Fruit fly (Drosophila melanogaster): ENCODE results near the gene scat.

Gene scat

dm6 chr2L:9430992-9431602 is at the start of gene scat, which contains the start of gene FucTB:
Gene scat (plus strand): TSS chr2L:9431405.
Gene FucTB (minus strand): TSS chr2L:9431052.
- TF ChIP-seq Sin3A (optimal IDR thresholded peaks at IDR 0.05): no peak
- TF ChIP-seq h (optimal IDR thresholded peaks at IDR 0.05): no peak
- TF ChIP-seq ttk (optimal IDR thresholded peaks at IDR 0.05): no peak
- no peak for TF ChIP-seq psq (optimal IDR thresholded peaks at IDR 0.05)
- no peak for TF ChIP-seq insv (optimal IDR thresholded peaks at IDR 0.05)
- no peak for TF ChIP-seq Myc (optimal IDR thresholded peaks at IDR 0.05)

dm6 chr2L:9386270-9386669 is 44.9 kb upstream of the scat start:
- TF ChIP-seq ttk (optimal IDR thresholded peaks at IDR 0.05): no peak
- TF ChIP-seq insv (optimal IDR thresholded peaks at IDR 0.05): no peak
- no peak for TF ChIP-seq psq (optimal IDR thresholded peaks at IDR 0.05)
- no peak for TF ChIP-seq h (optimal IDR thresholded peaks at IDR 0.05)
- no peak for TF ChIP-seq Sin3A (optimal IDR thresholded peaks at IDR 0.05)
- TF ChIP-seq Myc (optimal IDR thresholded peaks at IDR 0.05): no peak

dm6 chr2L:9387240-9387672 is 43.9 kb upstream of the scat start, which contains the start of gene Aldh:
Gene Aldh (plus strand): TSS chr2L:9387389.
- TF ChIP-seq ttk (optimal IDR thresholded peaks at IDR 0.05): no peak
- TF ChIP-seq insv (optimal IDR thresholded peaks at IDR 0.05): no peak
- no peak for TF ChIP-seq Sin3A (optimal IDR thresholded peaks at IDR 0.05)
- TF ChIP-seq h (optimal IDR thresholded peaks at IDR 0.05): no peak
- no peak for TF ChIP-seq psq (optimal IDR thresholded peaks at IDR 0.05)
- no peak for TF ChIP-seq Myc (optimal IDR thresholded peaks at IDR 0.05)

dm6 chr2L:9388013-9388605 is 43.1 kb upstream of the scat start:
- no peak for TF ChIP-seq ttk (optimal IDR thresholded peaks at IDR 0.05)

- no peak for TF ChIP-seq ttk (optimal IDR thresholded peaks at IDR 0.05)
Measured at dm6 chr2L:9388924-9389765, 42.1 kb upstream of the scat start.

dm6 chr2L:9396396-9396795 is 34.8 kb upstream of the scat start:
- TF ChIP-seq Myc (optimal IDR thresholded peaks at IDR 0.05): no peak
- TF ChIP-seq insv (optimal IDR thresholded peaks at IDR 0.05): no peak
- no peak for TF ChIP-seq h (optimal IDR thresholded peaks at IDR 0.05)
- no peak for TF ChIP-seq ttk (optimal IDR thresholded peaks at IDR 0.05)
- no peak for TF ChIP-seq psq (optimal IDR thresholded peaks at IDR 0.05)
- TF ChIP-seq Sin3A (optimal IDR thresholded peaks at IDR 0.05): no peak

dm6 chr2L:9397888-9398287 is 33.3 kb upstream of the scat start, which contains the start of gene CG4438:
Gene CG4438 (minus strand): TSS chr2L:9397988.
- no peak for TF ChIP-seq psq (optimal IDR thresholded peaks at IDR 0.05)
- TF ChIP-seq h (optimal IDR thresholded peaks at IDR 0.05): no peak
- TF ChIP-seq Sin3A (optimal IDR thresholded peaks at IDR 0.05): no peak
- TF ChIP-seq insv (optimal IDR thresholded peaks at IDR 0.05): no peak

- TF ChIP-seq psq (optimal IDR thresholded peaks at IDR 0.05) (no peak), insv (optimal IDR thresholded peaks at IDR 0.05) (no peak), Myc (optimal IDR thresholded peaks at IDR 0.05) (no peak), ttk (optimal IDR thresholded peaks at IDR 0.05) (no peak), h (optimal IDR thresholded peaks at IDR 0.05) (no peak), Sin3A (optimal IDR thresholded peaks at IDR 0.05) (no peak)
Measured at dm6 chr2L:9400153-9400552, 31.1 kb upstream of the scat start.

dm6 chr2L:9415053-9415452 is 16.2 kb upstream of the scat start, which contains the start of gene Shawl:
Gene Shawl (minus strand): TSS chr2L:9415156.
- TF ChIP-seq Myc (optimal IDR thresholded peaks at IDR 0.05) (no peak), insv (optimal IDR thresholded peaks at IDR 0.05) (no peak), psq (optimal IDR thresholded peaks at IDR 0.05) (no peak), ttk (optimal IDR thresholded peaks at IDR 0.05) (no peak)

dm6 chr2L:9416244-9416758 is 14.9 kb upstream of the scat start, which contains the start of gene Mco1:
Gene Mco1 (plus strand): TSS chr2L:9416588.
- TF ChIP-seq Myc (optimal IDR thresholded peaks at IDR 0.05): no peak
- no peak for TF ChIP-seq Sin3A (optimal IDR thresholded peaks at IDR 0.05)

dm6 chr2L:9420660-9421059 is 10.5 kb upstream of the scat start:
- TF ChIP-seq Sin3A (optimal IDR thresholded peaks at IDR 0.05): no peak
- no peak for TF ChIP-seq h (optimal IDR thresholded peaks at IDR 0.05)
- TF ChIP-seq Myc (optimal IDR thresholded peaks at IDR 0.05): no peak
- no peak for TF ChIP-seq psq (optimal IDR thresholded peaks at IDR 0.05)
- TF ChIP-seq ttk (optimal IDR thresholded peaks at IDR 0.05): no peak
- TF ChIP-seq insv (optimal IDR thresholded peaks at IDR 0.05): no peak

dm6 chr2L:9421312-9421711 is 9.9 kb upstream of the scat start:
- TF ChIP-seq Sin3A (optimal IDR thresholded peaks at IDR 0.05) (no peak), Myc (optimal IDR thresholded peaks at IDR 0.05) (no peak), insv (optimal IDR thresholded peaks at IDR 0.05) (no peak), psq (optimal IDR thresholded peaks at IDR 0.05) (no peak)

Measured in Kc167 (cell line).